Worm (Caenorhabditis elegans) whole organism, young adult: Measurements from ENCODE around the gene hcp-3.

Experiments
- B0035.1 ChIP-seq: sonication (generic microtip); optimal IDR thresholded peaks from 2 replicates; lab custom pipeline; 2016; ENCODE audit warnings: missing genetic modification characterization, mild to moderate bottlenecking, missing compliant biosample characterization, missing genotype, missing genetic modification reagents
- B0336.3 ChIP-seq: fragments of 200-800 bp; sonication (Bioruptor generic); IDR thresholded peaks from 2 replicates; pipeline ENCODE4 v1.3.6; 2022; ENCODE audit warnings: missing genetic modification characterization, missing compliant biosample characterization
- C06A6.2 ChIP-seq: fragments of 200-800 bp; sonication (Bioruptor generic); conservative IDR thresholded peaks from 2 replicates; pipeline ENCODE4 v1.3.6; 2022; ENCODE audit warnings: missing genetic modification characterization, missing compliant biosample characterization
- C17E4.6 ChIP-seq: fragments of 200-800 bp; sonication (Bioruptor generic); IDR thresholded peaks from 2 replicates; pipeline ENCODE4 v1.3.6; 2022; ENCODE audit warnings: missing genetic modification reagents, missing genetic modification characterization, missing compliant biosample characterization
- F10E7.11 ChIP-seq: sonication (generic microtip); optimal IDR thresholded peaks from 2 replicates; lab custom pipeline; 2017; ENCODE audit warnings: mild to moderate bottlenecking, missing genetic modification characterization, moderate library complexity, missing compliant biosample characterization
- F37B4.10 ChIP-seq: fragments of 200-800 bp; sonication (Bioruptor generic); IDR thresholded peaks from 2 replicates; pipeline ENCODE4 v1.3.6; 2022; ENCODE audit warnings: missing genetic modification characterization, missing compliant biosample characterization
- F52B5.7 ChIP-seq: sonication (generic microtip); optimal IDR thresholded peaks from 2 replicates; lab custom pipeline; 2016; ENCODE audit warnings: mild to moderate bottlenecking, missing genetic modification characterization, missing compliant biosample characterization
- F57A8.1 ChIP-seq: fragments of 200-800 bp; sonication (Bioruptor generic); optimal IDR thresholded peaks from 2 replicates; lab custom pipeline; 2018; ENCODE audit warnings: mild to moderate bottlenecking, missing genetic modification characterization, moderate library complexity, missing compliant biosample characterization
- T07F8.4 ChIP-seq: sonication (generic microtip); optimal IDR thresholded peaks from 2 replicates; lab custom pipeline; 2016; ENCODE audit warnings: mild to moderate bottlenecking, missing genetic modification characterization, moderate library complexity, missing compliant biosample characterization
- T26A5.8 ChIP-seq: sonication (generic microtip); optimal IDR thresholded peaks from 2 replicates; lab custom pipeline; 2016; ENCODE audit warnings: missing genetic modification characterization, missing compliant biosample characterization
- Y56A3A.18 ChIP-seq: fragments of 200-800 bp; sonication (Bioruptor generic); IDR thresholded peaks from 2 replicates; pipeline ENCODE4 v1.3.6; 2022; ENCODE audit warnings: missing genetic modification reagents, missing genetic modification characterization, missing compliant biosample characterization
- ZK185.1 ChIP-seq: sonication (generic microtip); optimal IDR thresholded peaks from 2 replicates; lab custom pipeline; 2016; ENCODE audit warnings: mild to moderate bottlenecking, missing genetic modification characterization, missing compliant biosample characterization; ENCODE audit not compliant: poor library complexity, severe bottlenecking
- akir-1 ChIP-seq: fragments of 200-800 bp; sonication (Bioruptor generic); optimal IDR thresholded peaks from 2 replicates; lab custom pipeline; 2018; ENCODE audit warnings: mild to moderate bottlenecking, missing genetic modification characterization, moderate library complexity, missing compliant biosample characterization
- ama-1 ChIP-seq, 3 experiments: fragments of 150-350 bp in 1 of 3; sonication (generic microtip) in 2 of 3; optimal IDR thresholded peaks; 2 replicates each; lab custom pipeline; 2014 to 2018; ENCODE audit warnings: missing biosample characterization in 2 of 3, missing genetic modification characterization in 2 of 3, missing genetic modification reagents in 2 of 3
- atf-7 ChIP-seq: sonication (generic microtip); optimal IDR thresholded peaks from 2 replicates; lab custom pipeline; 2017; ENCODE audit warnings: mild to moderate bottlenecking, missing genetic modification characterization, missing compliant biosample characterization
- athp-1 ChIP-seq: sonication (generic microtip); optimal IDR thresholded peaks from 2 replicates; lab custom pipeline; 2017; ENCODE audit warnings: mild to moderate bottlenecking, missing genetic modification characterization, missing compliant biosample characterization
- attf-3 ChIP-seq: fragments of 200-800 bp; sonication (Bioruptor generic); conservative IDR thresholded peaks from 2 replicates; pipeline ENCODE4 v1.3.6; 2022; ENCODE audit warnings: missing genetic modification reagents, missing genetic modification characterization, missing compliant biosample characterization
- bed-2 ChIP-seq: fragments of 200-800 bp; sonication (Bioruptor generic); IDR thresholded peaks from 2 replicates; pipeline ENCODE4 v1.3.6; 2022; ENCODE audit warnings: missing genetic modification reagents, missing genetic modification characterization, missing compliant biosample characterization
- ccch-3 ChIP-seq: fragments of 200-800 bp; sonication (Bioruptor generic); optimal IDR thresholded peaks from 2 replicates; lab custom pipeline; 2018; ENCODE audit warnings: mild to moderate bottlenecking, missing genetic modification characterization, missing compliant biosample characterization
- ceh-40 ChIP-seq: fragments of 200-800 bp; sonication (Bioruptor generic); IDR thresholded peaks from 2 replicates; pipeline ENCODE4 v1.3.6; 2022; ENCODE audit warnings: missing genetic modification characterization, missing compliant biosample characterization
- die-1 ChIP-seq: sonication (generic microtip); optimal IDR thresholded peaks from 2 replicates; lab custom pipeline; 2016; ENCODE audit warnings: missing genotype, mild to moderate bottlenecking, missing genetic modification characterization, missing compliant biosample characterization
- egl-44 ChIP-seq: fragments of 200-800 bp; sonication (Bioruptor generic); IDR thresholded peaks from 2 replicates; pipeline ENCODE4 v1.3.6; 2022; ENCODE audit warnings: missing genetic modification reagents, missing genetic modification characterization, missing compliant biosample characterization
- egrh-3 ChIP-seq: fragments of 200-800 bp; sonication (Bioruptor generic); IDR thresholded peaks from 2 replicates; pipeline ENCODE4 v1.3.6; 2022; ENCODE audit warnings: missing genetic modification reagents, missing genetic modification characterization, missing compliant biosample characterization
- ekl-4 ChIP-seq: fragments of 200-800 bp; sonication (Bioruptor generic); IDR thresholded peaks from 2 replicates; pipeline ENCODE4 v1.3.6; 2022; ENCODE audit warnings: missing genetic modification reagents, missing genetic modification characterization, missing compliant biosample characterization
- fkh-3 ChIP-seq: sonication (generic microtip); optimal IDR thresholded peaks from 2 replicates; lab custom pipeline; 2016; ENCODE audit warnings: mild to moderate bottlenecking, missing genetic modification characterization, missing compliant biosample characterization
- gei-17 ChIP-seq: fragments of 200-800 bp; sonication (Bioruptor generic); optimal IDR thresholded peaks from 2 replicates; lab custom pipeline; 2018; ENCODE audit warnings: mild to moderate bottlenecking, missing genetic modification characterization, missing compliant biosample characterization
- hlh-12 ChIP-seq: sonication (generic microtip); optimal IDR thresholded peaks from 2 replicates; lab custom pipeline; 2016; ENCODE audit warnings: missing genetic modification characterization, missing compliant biosample characterization
- hlh-26 ChIP-seq: fragments of 200-800 bp; sonication (Bioruptor generic); conservative IDR thresholded peaks from 2 replicates; pipeline ENCODE4 v1.3.6; 2022; ENCODE audit warnings: missing genetic modification reagents, missing genetic modification characterization, missing compliant biosample characterization
- hsf-1 ChIP-seq: fragments of 200-800 bp; sonication (Bioruptor generic); IDR thresholded peaks from 2 replicates; pipeline ENCODE4 v1.3.6; 2022; ENCODE audit warnings: missing genetic modification reagents, missing genetic modification characterization, missing compliant biosample characterization
- let-526 ChIP-seq: fragments of 200-800 bp; sonication (Bioruptor generic); IDR thresholded peaks from 2 replicates; pipeline ENCODE4 v1.3.6; 2022; ENCODE audit warnings: missing genetic modification reagents, missing genetic modification characterization, missing compliant biosample characterization
- lin-54 ChIP-seq: fragments of 200-800 bp; sonication (Bioruptor generic); optimal IDR thresholded peaks from 2 replicates; lab custom pipeline; 2018; ENCODE audit warnings: mild to moderate bottlenecking, missing genetic modification characterization, missing compliant biosample characterization
- lsy-27 ChIP-seq: sonication (generic microtip); optimal IDR thresholded peaks from 2 replicates; lab custom pipeline; 2017; ENCODE audit warnings: missing genetic modification characterization, mild to moderate bottlenecking, missing compliant biosample characterization, antibody characterized with exemption, missing genotype, borderline replicate concordance; ENCODE audit not compliant: insufficient read depth
- madf-3 ChIP-seq: fragments of 200-800 bp; sonication (Bioruptor generic); IDR thresholded peaks from 2 replicates; pipeline ENCODE4 v1.3.6; 2022; ENCODE audit warnings: missing genetic modification reagents, missing genetic modification characterization, missing compliant biosample characterization
- madf-6 ChIP-seq: fragments of 200-800 bp; sonication (Bioruptor generic); IDR thresholded peaks from 2 replicates; pipeline ENCODE4 v1.3.6; 2022; ENCODE audit warnings: missing genetic modification reagents, missing genetic modification characterization, missing compliant biosample characterization
- mcd-1 ChIP-seq: fragments of 200-800 bp; sonication (Bioruptor generic); IDR thresholded peaks from 2 replicates; pipeline ENCODE4 v1.3.6; 2022; ENCODE audit warnings: missing genetic modification reagents, missing genetic modification characterization, missing compliant biosample characterization
- mel-28 ChIP-seq: sonication (generic microtip); optimal IDR thresholded peaks from 2 replicates; lab custom pipeline; 2016; ENCODE audit warnings: borderline replicate concordance, mild to moderate bottlenecking, missing genetic modification characterization, missing compliant biosample characterization
- mes-4 ChIP-seq: sonication (generic microtip); optimal IDR thresholded peaks from 2 replicates; lab custom pipeline; 2016; ENCODE audit warnings: missing genotype, missing genetic modification characterization, missing compliant biosample characterization
- nfyb-1 ChIP-seq: fragments of 200-800 bp; sonication (Bioruptor generic); IDR thresholded peaks from 2 replicates; pipeline ENCODE4 v1.3.6; 2022; ENCODE audit warnings: missing genetic modification reagents, missing genetic modification characterization, missing compliant biosample characterization
- nhr-120 ChIP-seq: fragments of 200-800 bp; sonication (Bioruptor generic); IDR thresholded peaks from 2 replicates; pipeline ENCODE4 v1.3.6; 2022; ENCODE audit warnings: missing genetic modification characterization, missing compliant biosample characterization
- nhr-80 ChIP-seq: sonication (generic microtip); optimal IDR thresholded peaks from 2 replicates; lab custom pipeline; 2016; ENCODE audit warnings: missing genetic modification characterization, missing compliant biosample characterization
- rec-8 ChIP-seq, 2 experiments: sonication (generic microtip); optimal IDR thresholded peaks; 2 replicates each; lab custom pipeline; 2016; ENCODE audit warnings: mild to moderate bottlenecking in 2 of 2, missing genetic modification characterization in 2 of 2, missing genetic modification reagents in 2 of 2, missing genotype in 2 of 2, missing biosample characterization in 1 of 2, missing compliant biosample characterization in 1 of 2, moderate library complexity in 1 of 2
- snpc-1.3 ChIP-seq: sonication (generic microtip); optimal IDR thresholded peaks from 2 replicates; lab custom pipeline; 2017; ENCODE audit warnings: missing genetic modification characterization, mild to moderate bottlenecking, missing compliant biosample characterization, antibody characterized with exemption, moderate library complexity, missing genotype, missing genetic modification reagents; ENCODE audit not compliant: insufficient read depth
- somi-1 ChIP-seq: fragments of 200-800 bp; sonication (Bioruptor generic); optimal IDR thresholded peaks from 2 replicates; lab custom pipeline; 2018; ENCODE audit warnings: mild to moderate bottlenecking, missing genetic modification characterization, missing compliant biosample characterization
- sptf-2 ChIP-seq: fragments of 200-800 bp; sonication (Bioruptor generic); optimal IDR thresholded peaks from 2 replicates; lab custom pipeline; 2018; ENCODE audit warnings: mild to moderate bottlenecking, missing genetic modification characterization, missing compliant biosample characterization
- tbp1 ChIP-seq: fragments of 200-800 bp; sonication (Bioruptor generic); optimal IDR thresholded peaks from 2 replicates; lab custom pipeline; 2018; ENCODE audit warnings: mild to moderate bottlenecking, missing genetic modification characterization, missing compliant biosample characterization
- tbx-9 ChIP-seq: sonication (generic microtip); optimal IDR thresholded peaks from 2 replicates; lab custom pipeline; 2016; ENCODE audit warnings: borderline replicate concordance, missing genetic modification characterization, inconsistent platforms, missing compliant biosample characterization
- tlf-1 ChIP-seq: fragments of 200-800 bp; sonication (Bioruptor generic); optimal IDR thresholded peaks from 2 replicates; lab custom pipeline; 2018; ENCODE audit warnings: mild to moderate bottlenecking, missing genetic modification characterization, missing compliant biosample characterization
- unc-62 ChIP-seq: fragments of 150-350 bp; optimal IDR thresholded peaks from 2 replicates; lab custom pipeline; 2014; ENCODE audit warnings: missing biosample characterization, missing genetic modification reagents, missing genetic modification characterization
- ztf-18 ChIP-seq: sonication (generic microtip); optimal IDR thresholded peaks from 2 replicates; lab custom pipeline; 2016; ENCODE audit warnings: missing genotype, mild to moderate bottlenecking, missing genetic modification characterization, missing compliant biosample characterization

hcp-3 gene

ce11 chrIII:9615114-9615513 lies 1.2 kb downstream of the hcp-3 start (continued):
- TF ChIP-seq somi-1 (GFP tag; lab: Kevin White, UChicago) (no peak), madf-6 (GFP tag; lab: Robert Waterston, UW) (peak; percentile 83), atf-7 (tag; lab: Kevin White, UChicago) (no peak), akir-1 (GFP tag; lab: Kevin White, UChicago) (no peak), ceh-40 (GFP tag; lab: Robert Waterston, UW) (0 out of 2 replicates have a peak, but pooled peaks have one; percentile 18), unc-62 (no peak), egrh-3 (no peak), nfyb-1 (GFP tag; lab: Robert Waterston, UW) (no peak), B0336.3 (GFP tag; lab: Robert Waterston, UW) (peak; percentile 69; the same call in 1 of the 2 replicates), F52B5.7 (tag; lab: Kevin White, UChicago) (peak; percentile 77), fkh-3 (no peak), attf-3 (GFP tag; lab: Robert Waterston, UW) (no peak), C06A6.2 (GFP tag; lab: Robert Waterston, UW) (no peak), madf-3 (GFP tag; lab: Robert Waterston, UW) (peak; percentile 50; the same call in 1 of the 2 replicates), bed-2 (GFP tag; lab: Robert Waterston, UW) (no peak), F57A8.1 (GFP tag; lab: Kevin White, UChicago) (no peak), rec-8 (tag; optimal IDR thresholded peaks at IDR 0.05; lab: Kevin White, UChicago) (no peak), sptf-2 (GFP tag; lab: Kevin White, UChicago) (no peak), lin-54 (GFP tag; lab: Kevin White, UChicago) (peak; percentile 63), hlh-26 (GFP tag; lab: Robert Waterston, UW) (no peak), F10E7.11 (tag; lab: Kevin White, UChicago) (no peak), B0035.1 (tag; lab: Kevin White, UChicago) (no peak), athp-1 (tag; lab: Kevin White, UChicago) (peak; percentile 80), hlh-12 (no peak), mcd-1 (no peak; the same call in 1 of the 2 replicates), ztf-18 (tag; lab: Kevin White, UChicago) (peak; percentile 53), nhr-80 (tag; lab: Kevin White, UChicago) (no peak), T26A5.8 (no peak), Y56A3A.18 (GFP tag; lab: Robert Waterston, UW) (peak; percentile 69; the same call in 1 of the 2 replicates), mel-28 (tag; lab: Kevin White, UChicago) (no peak), gei-17 (GFP tag; lab: Kevin White, UChicago) (no peak), tlf-1 (peak; percentile 80), T07F8.4 (no peak), snpc-1.3 (tag; lab: Kevin White, UChicago) (peak; percentile 58), die-1 (tag; lab: Kevin White, UChicago) (peak; percentile 43), mes-4 (tag; lab: Kevin White, UChicago) (no peak), tbx-9 (tag; lab: Kevin White, UChicago) (no peak), lsy-27 (tag; lab: Kevin White, UChicago) (no peak), C17E4.6 (GFP tag; lab: Robert Waterston, UW) (peak; percentile 41; the same call in 1 of the 2 replicates), let-526 (GFP tag; lab: Robert Waterston, UW) (no peak), ZK185.1 (tag; lab: Kevin White, UChicago) (no peak), ccch-3 (GFP tag; lab: Kevin White, UChicago) (no peak), tbp1 (GFP tag; lab: Kevin White, UChicago) (peak; percentile 40), egl-44 (GFP tag; lab: Robert Waterston, UW) (no peak), hsf-1 (GFP tag; lab: Robert Waterston, UW) (peak; percentile 84), F37B4.10 (GFP tag; lab: Robert Waterston, UW) (no peak), nhr-120 (GFP tag; lab: Robert Waterston, UW) (no peak), ekl-4 (peak; percentile 68), ama-1 (optimal IDR thresholded peaks at IDR 0.05; lab: Kevin White, UChicago) (no peak), ama-1 (GFP tag; optimal IDR thresholded peaks at IDR 0.05; lab: Kevin White, UChicago) (peak in 1 of 2 experiments; percentile 21)
